Worm (Caenorhabditis elegans): ENCODE data around the gene rpl-2.

- no peak for TF ChIP-seq lin-13 (tag; optimal IDR thresholded peaks at IDR 0.05)
- TF ChIP-seq nhr-12 (tag; optimal IDR thresholded peaks at IDR 0.05), result no peak
These were observed 42.7 kb downstream of the rpl-2 start, which contains the start of the genes Y38H6C.9 and fbxa-150 for ce11 chrV:20522219-20522618.
